Worm (Caenorhabditis elegans) whole organism, L2 larva: ENCODE measurements around the gene atg-10.

ENCODE experiments used
- R02D3.7 ChIP-seq: fragments of 150-350 bp; optimal IDR thresholded peaks from 2 replicates; lab custom pipeline; 2014; ENCODE audit warnings: missing biosample characterization, missing genetic modification characterization
- ZK546.5 ChIP-seq: sonication (generic microtip); optimal IDR thresholded peaks from 2 replicates; lab custom pipeline; 2017; ENCODE audit warnings: missing biosample characterization, missing genetic modification characterization
- blmp-1 ChIP-seq: sonication (generic microtip); optimal IDR thresholded peaks from 2 replicates; lab custom pipeline; 2017; ENCODE audit warnings: missing genetic modification characterization, mild to moderate bottlenecking, missing compliant biosample characterization, antibody characterized with exemption, moderate library complexity; ENCODE audit not compliant: insufficient read depth
- lin-39 ChIP-seq: fragments of 150-350 bp; optimal IDR thresholded peaks from 2 replicates; lab custom pipeline; 2014; ENCODE audit warnings: missing biosample characterization, missing genetic modification reagents, missing genetic modification characterization
- mdl-1 ChIP-seq, 2 experiments: fragments of 150-350 bp in 1 of 2; sonication (generic microtip) in 1 of 2; optimal IDR thresholded peaks; 2 replicates each; lab custom pipeline; 2017; ENCODE audit warnings: missing biosample characterization in 2 of 2, missing genetic modification characterization in 2 of 2
- nhr-11 ChIP-seq: fragments of 150-350 bp; optimal IDR thresholded peaks from 2 replicates; lab custom pipeline; 2014; ENCODE audit warnings: missing biosample characterization, missing genetic modification characterization
- nhr-6 ChIP-seq: fragments of 150-350 bp; optimal IDR thresholded peaks from 2 replicates; lab custom pipeline; 2014; ENCODE audit warnings: missing biosample characterization, missing genetic modification characterization
- nhr-77 ChIP-seq: fragments of 150-350 bp; optimal IDR thresholded peaks from 2 replicates; lab custom pipeline; 2014; ENCODE audit warnings: missing biosample characterization, missing genetic modification characterization
- sem-4 ChIP-seq: fragments of 150-350 bp; optimal IDR thresholded peaks from 2 replicates; lab custom pipeline; 2014; ENCODE audit warnings: missing biosample characterization, missing genetic modification reagents, missing genetic modification characterization
- skn-1 ChIP-seq: sonication (generic microtip); optimal IDR thresholded peaks from 2 replicates; lab custom pipeline; 2017; ENCODE audit warnings: missing biosample characterization, missing genetic modification characterization
- sma-9 ChIP-seq, 2 experiments: fragments of 150-350 bp in 1 of 2; sonication (generic microtip) in 1 of 2; optimal IDR thresholded peaks; 2 replicates each; lab custom pipeline; 2014 to 2016; ENCODE audit warnings: missing genetic modification characterization in 2 of 2, mild to moderate bottlenecking in 1 of 2, missing biosample characterization in 1 of 2, missing compliant biosample characterization in 1 of 2, missing genetic modification reagents in 1 of 2, moderate library complexity in 1 of 2
- unc-62 ChIP-seq: fragments of 150-350 bp; optimal IDR thresholded peaks from 2 replicates; lab custom pipeline; 2014; ENCODE audit warnings: missing biosample characterization, missing genetic modification reagents, missing genetic modification characterization

- TF ChIP-seq skn-1 (tag; lab: Kevin White, UChicago) (no peak), nhr-77 (no peak), lin-39 (tag; lab: Kevin White, UChicago) (no peak), mdl-1 (tag; optimal IDR thresholded peaks at IDR 0.05; lab: Kevin White, UChicago) (no peak), blmp-1 (tag; lab: Kevin White, UChicago) (no peak), ZK546.5 (tag; lab: Kevin White, UChicago) (no peak), nhr-6 (tag; lab: Kevin White, UChicago) (no peak), nhr-11 (tag; lab: Kevin White, UChicago) (no peak), unc-62 (no peak), sma-9 (GFP tag; optimal IDR thresholded peaks at IDR 0.05; lab: Kevin White, UChicago) (no peak), sma-9 (tag; optimal IDR thresholded peaks at IDR 0.05; lab: Kevin White, UChicago) (no peak), R02D3.7 (no peak), sem-4 (tag; lab: Kevin White, UChicago) (no peak)
These were observed 41.4 kb upstream of the atg-10 start, which contains the start of gene chhy-1 for ce11 chrII:8617516-8617915.
